Worm (Caenorhabditis elegans): Measurements from ENCODE around the gene F26G1.1.

The F26G1.1 gene

DNA sequence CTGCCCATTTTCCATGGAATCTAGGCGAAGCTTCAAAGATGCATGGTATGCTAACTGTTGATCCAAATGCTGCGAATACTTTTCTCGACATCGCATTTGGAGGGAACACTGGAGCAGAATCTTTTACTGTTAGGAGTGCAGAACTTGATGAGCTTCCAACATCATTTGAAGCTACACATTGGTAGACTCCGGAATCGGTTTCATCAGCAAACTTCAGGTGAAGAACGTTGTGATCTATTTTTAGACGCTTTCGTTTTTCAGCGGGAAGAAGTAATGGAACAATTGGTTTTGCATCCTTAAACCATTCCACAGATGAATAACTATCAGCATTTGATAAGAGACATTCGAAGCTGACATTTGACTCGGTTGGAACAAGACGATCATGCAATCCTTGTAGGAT lies 9.1 kb downstream of the F26G1.1 start:
- no peak for TF ChIP-seq T20F7.1 (GFP tag; optimal IDR thresholded peaks at IDR 0.05)
- TF ChIP-seq unc-62 (GFP tag; optimal IDR thresholded peaks at IDR 0.05 in 1 of 2) = peak in 1 of 2 experiments; percentile 95
- TF ChIP-seq unc-62 (tag; optimal IDR thresholded peaks at IDR 0.05) = no peak
- no peak for TF ChIP-seq zfp-3 (GFP tag; conservative IDR thresholded peaks at IDR 0.05)
- TF ChIP-seq hif-1 (tag; optimal IDR thresholded peaks at IDR 0.05) = no peak
- TF ChIP-seq daf-16 (GFP tag; optimal IDR thresholded peaks at IDR 0.05) = no peak
- TF ChIP-seq daf-16 (tag; optimal IDR thresholded peaks at IDR 0.05) = no peak
- no peak for TF ChIP-seq egl-27 (tag; optimal IDR thresholded peaks at IDR 0.05)
- TF ChIP-seq ceh-82 (tag; optimal IDR thresholded peaks at IDR 0.05) = no peak
- no peak for TF ChIP-seq dmd-8 (GFP tag; IDR thresholded peaks at IDR 0.05)
- TF ChIP-seq lin-13 (GFP tag; optimal IDR thresholded peaks at IDR 0.05) = no peak
- 0 out of 2 replicates have a peak, but pooled peaks have one; percentile 5 for TF ChIP-seq egl-43 (GFP tag; IDR thresholded peaks at IDR 0.05)
- TF ChIP-seq vab-7 (GFP tag; IDR thresholded peaks at IDR 0.05) = no peak
- no peak for TF ChIP-seq zip-11 (GFP tag; IDR thresholded peaks at IDR 0.05)
- TF ChIP-seq madf-9 (GFP tag; conservative IDR thresholded peaks at IDR 0.05) = no peak
- no peak for TF ChIP-seq pqm-1 (tag; optimal IDR thresholded peaks at IDR 0.05)
- TF ChIP-seq T26A8.4 (GFP tag; IDR thresholded peaks at IDR 0.05) = no peak
- no peak for TF ChIP-seq lin-39 (tag; optimal IDR thresholded peaks at IDR 0.05)
- TF ChIP-seq lin-38 (GFP tag; IDR thresholded peaks at IDR 0.05) = no peak
- TF ChIP-seq dmd-6 (GFP tag; IDR thresholded peaks at IDR 0.05) = no peak

DNA sequence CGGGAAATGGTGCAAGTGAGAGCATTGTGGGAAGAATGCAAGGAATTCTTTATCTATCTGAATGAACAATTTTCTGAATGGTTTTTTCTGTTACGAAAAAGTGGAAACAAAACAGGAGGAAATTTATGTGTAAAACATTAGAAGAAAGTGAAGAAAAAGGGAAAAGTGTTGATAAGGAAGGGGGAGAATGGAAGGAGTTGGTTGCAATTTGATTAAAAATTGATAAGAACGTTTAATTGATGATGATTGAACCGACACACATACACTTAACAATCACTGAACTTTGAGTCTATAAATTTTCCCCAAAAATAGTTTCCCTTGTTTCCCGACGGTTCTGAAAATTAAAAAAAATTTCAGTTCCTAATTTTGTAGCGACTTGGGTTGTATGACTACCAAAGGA lies 11.5 kb downstream of the F26G1.1 start:
- TF ChIP-seq aly-2 (tag; optimal IDR thresholded peaks at IDR 0.05) = no peak
- no peak for TF ChIP-seq madf-5 (GFP tag; IDR thresholded peaks at IDR 0.05)
- TF ChIP-seq ceh-32 (tag; optimal IDR thresholded peaks at IDR 0.05; ENCODE audit: poor library complexity) = no peak
- TF ChIP-seq dmd-6 (GFP tag; IDR thresholded peaks at IDR 0.05) = peak; percentile 42; the same call in 1 of the 2 replicates
- no peak for TF ChIP-seq spr-1 (tag; optimal IDR thresholded peaks at IDR 0.05)
- TF ChIP-seq ceh-62 (tag; optimal IDR thresholded peaks at IDR 0.05) = no peak
- TF ChIP-seq lin-39 (tag; optimal IDR thresholded peaks at IDR 0.05) = no peak
- TF ChIP-seq hlh-11 (tag; optimal IDR thresholded peaks at IDR 0.05) = peak; percentile 29
- TF ChIP-seq ztf-11 (tag; optimal IDR thresholded peaks at IDR 0.05) = no peak
- TF ChIP-seq zip-11 (GFP tag; IDR thresholded peaks at IDR 0.05) = no peak
- no peak for TF ChIP-seq nhr-6 (tag; optimal IDR thresholded peaks at IDR 0.05)
- TF ChIP-seq duxl-1 (tag; optimal IDR thresholded peaks at IDR 0.05; ENCODE audit: poor library complexity) = no peak
- peak; percentile 66 for TF ChIP-seq nhr-28 (tag; optimal IDR thresholded peaks at IDR 0.05)
- TF ChIP-seq daf-16 (GFP tag; optimal IDR thresholded peaks at IDR 0.05) = no peak
- TF ChIP-seq daf-16 (tag; optimal IDR thresholded peaks at IDR 0.05) = peak; percentile 49
- TF ChIP-seq php-3 (GFP tag; IDR thresholded peaks at IDR 0.05) = peak; percentile 64; the same call in 1 of the 2 replicates
- no peak for TF ChIP-seq F49E8.2 (tag; optimal IDR thresholded peaks at IDR 0.05; ENCODE audit: borderline replicate concordance)
- TF ChIP-seq pqm-1 (tag; optimal IDR thresholded peaks at IDR 0.05) = peak; percentile 77
- no peak for TF ChIP-seq F26F4.8 (GFP tag; conservative IDR thresholded peaks at IDR 0.05)
- TF ChIP-seq Y48G9A.11 (GFP tag; IDR thresholded peaks at IDR 0.05) = no peak
- peak; percentile 1 for TF ChIP-seq dve-1 (tag; optimal IDR thresholded peaks at IDR 0.05; ENCODE audit: insufficient read depth)

DNA sequence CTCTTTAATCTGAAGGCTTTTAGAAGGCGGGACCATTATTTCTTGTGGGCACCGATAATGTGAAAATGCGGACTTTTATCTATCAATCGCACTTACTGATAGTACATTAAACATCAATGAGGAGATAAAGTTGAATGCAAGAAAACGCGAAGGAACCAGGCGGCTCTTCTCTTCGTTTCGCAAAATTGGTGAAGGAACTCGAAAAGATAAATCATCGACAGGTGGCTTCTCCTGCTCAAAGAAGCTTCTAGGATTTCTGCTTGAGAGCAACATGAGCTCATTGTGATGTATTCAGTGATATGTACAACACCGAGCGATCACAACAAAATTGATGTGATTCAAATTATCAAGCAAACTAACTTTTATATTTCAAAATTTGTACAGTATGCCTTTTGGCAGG lies 14.4 kb downstream of the F26G1.1 start:
- peak in 1 of 2 experiments; percentile 58 for TF ChIP-seq daf-16 (GFP tag; optimal IDR thresholded peaks at IDR 0.05)
- no peak for TF ChIP-seq daf-16 (tag; optimal IDR thresholded peaks at IDR 0.05)
- peak; percentile 36 for TF ChIP-seq nhr-11 (tag; optimal IDR thresholded peaks at IDR 0.05)
- no peak for TF ChIP-seq lir-3 (tag; optimal IDR thresholded peaks at IDR 0.05)

DNA sequence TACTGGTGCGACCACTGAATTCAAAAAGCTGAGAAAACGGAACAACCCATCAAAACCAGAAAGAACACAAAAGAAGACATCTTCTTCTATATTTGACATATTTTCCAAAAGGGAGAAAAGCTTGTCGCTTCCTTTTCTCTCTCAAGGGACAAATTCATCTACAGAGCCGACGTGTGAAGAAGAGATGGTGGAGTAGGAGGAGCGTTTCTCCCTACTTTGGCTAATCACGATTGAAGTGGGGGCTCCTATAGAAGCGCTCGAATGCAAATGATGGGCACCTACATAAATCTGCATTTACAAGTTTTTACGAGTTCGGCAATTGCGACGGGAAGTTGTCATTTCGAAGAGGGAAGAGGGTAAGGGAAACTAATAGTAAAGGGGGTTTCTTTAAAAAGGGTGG lies 14.8 kb downstream of the F26G1.1 start:
- TF ChIP-seq lsy-2 (tag; optimal IDR thresholded peaks at IDR 0.05) = peak in 1 of 2 experiments; percentile 16
- TF ChIP-seq pqm-1 (tag; optimal IDR thresholded peaks at IDR 0.05) = no peak
- TF ChIP-seq unc-62 (GFP tag; optimal IDR thresholded peaks at IDR 0.05 in 1 of 2) = peak in 1 of 2 experiments; percentile 81
- TF ChIP-seq unc-62 (tag; optimal IDR thresholded peaks at IDR 0.05) = no peak
- no peak for TF ChIP-seq hif-1 (tag; optimal IDR thresholded peaks at IDR 0.05)
- TF ChIP-seq ceh-20 (GFP tag; IDR thresholded peaks at IDR 0.05) = peak; percentile 35; the same call in 1 of the 2 replicates
- no peak for TF ChIP-seq Y48G9A.11 (GFP tag; IDR thresholded peaks at IDR 0.05)
- no peak for TF ChIP-seq F37D6.2 (tag; optimal IDR thresholded peaks at IDR 0.05)
